Fruit fly (Drosophila melanogaster) Kc167 (cell line): ENCODE results near the gene CG12071.

Experiments
- Myc ChIP-seq: fragments of >200 bp; optimal IDR thresholded peaks from 2 replicates; lab custom pipeline; 2017; ENCODE audit warnings: missing external identifiers
- Sin3A ChIP-seq: fragments of >200 bp; optimal IDR thresholded peaks from 2 replicates; lab custom pipeline; 2018; ENCODE audit warnings: missing external identifiers
- h ChIP-seq: fragments of >200 bp; optimal IDR thresholded peaks from 3 replicates; lab custom pipeline; 2018; ENCODE audit warnings: missing external identifiers
- insv ChIP-seq: fragments of >200 bp; optimal IDR thresholded peaks from 3 replicates; lab custom pipeline; 2018; ENCODE audit warnings: missing external identifiers
- psq ChIP-seq: fragments of >200 bp; optimal IDR thresholded peaks from 2 replicates; lab custom pipeline; 2017; ENCODE audit warnings: missing external identifiers
- ttk ChIP-seq: sonication (Bioruptor generic); optimal IDR thresholded peaks from 2 replicates; lab custom pipeline; 2017; ENCODE audit warnings: missing external identifiers

CG12071 gene

DNA sequence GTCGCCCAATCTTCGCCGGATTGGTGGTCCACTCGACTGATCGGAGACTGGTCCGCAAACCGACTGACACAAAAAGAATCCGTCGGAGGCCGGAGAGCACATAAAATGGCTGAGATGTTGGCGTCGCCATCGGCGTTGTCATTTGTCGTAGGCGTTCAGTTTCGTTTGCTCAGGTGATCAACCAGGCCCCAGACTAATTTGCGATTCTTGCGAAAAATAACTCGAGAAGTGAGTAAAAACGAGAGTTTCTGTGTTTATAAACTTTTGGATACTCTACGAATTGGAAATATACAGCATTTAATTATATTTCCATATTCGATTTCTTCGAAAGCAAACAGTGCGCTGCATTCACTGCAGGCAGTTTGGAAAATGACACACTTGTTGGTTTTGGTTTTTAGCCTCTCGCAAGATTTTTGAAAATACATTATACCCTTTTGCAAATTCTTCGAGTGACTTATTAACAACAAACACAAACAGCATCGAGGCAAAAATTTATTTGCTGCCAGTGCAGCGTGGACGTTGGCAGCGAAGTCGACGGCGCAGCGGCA lies 4.6 kb downstream of the CG12071 start, which contains the start of gene CG15546:
Gene CG15546 (minus strand): TSS at position 51 of the 548 bp plus-strand sequence.
- TF ChIP-seq ttk (lab: Kevin White, UChicago) (no peak), Myc (lab: Kevin White, UChicago) (no peak), insv (no peak)

DNA sequence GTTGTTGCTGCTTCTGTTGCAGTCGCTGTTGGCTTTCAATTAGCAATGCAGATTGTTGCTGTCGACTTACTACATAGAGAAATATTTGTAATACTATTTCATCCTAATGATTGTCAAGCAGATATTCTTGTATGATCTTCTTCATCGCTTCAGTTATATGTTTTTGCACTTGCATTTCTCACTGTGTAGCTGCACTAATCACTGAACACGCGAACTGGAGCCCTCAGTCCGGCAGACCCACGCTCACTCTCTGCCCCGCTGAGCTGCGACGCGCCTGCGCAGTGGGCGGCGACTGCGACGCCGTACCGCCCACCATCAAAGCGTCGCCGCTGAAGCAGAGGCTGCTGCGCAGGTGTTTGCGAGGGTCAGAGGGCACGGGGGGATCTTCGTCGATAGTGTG lies 6.1 kb downstream of the CG12071 start:
- no peak for TF ChIP-seq ttk (lab: Kevin White, UChicago)
- no peak for TF ChIP-seq psq (lab: Kevin White, UChicago)
- TF ChIP-seq Myc (lab: Kevin White, UChicago) = no peak
- no peak for TF ChIP-seq h (lab: Kevin White, UChicago)
- TF ChIP-seq insv = no peak
- TF ChIP-seq Sin3A (lab: Kevin White, UChicago) = no peak

DNA sequence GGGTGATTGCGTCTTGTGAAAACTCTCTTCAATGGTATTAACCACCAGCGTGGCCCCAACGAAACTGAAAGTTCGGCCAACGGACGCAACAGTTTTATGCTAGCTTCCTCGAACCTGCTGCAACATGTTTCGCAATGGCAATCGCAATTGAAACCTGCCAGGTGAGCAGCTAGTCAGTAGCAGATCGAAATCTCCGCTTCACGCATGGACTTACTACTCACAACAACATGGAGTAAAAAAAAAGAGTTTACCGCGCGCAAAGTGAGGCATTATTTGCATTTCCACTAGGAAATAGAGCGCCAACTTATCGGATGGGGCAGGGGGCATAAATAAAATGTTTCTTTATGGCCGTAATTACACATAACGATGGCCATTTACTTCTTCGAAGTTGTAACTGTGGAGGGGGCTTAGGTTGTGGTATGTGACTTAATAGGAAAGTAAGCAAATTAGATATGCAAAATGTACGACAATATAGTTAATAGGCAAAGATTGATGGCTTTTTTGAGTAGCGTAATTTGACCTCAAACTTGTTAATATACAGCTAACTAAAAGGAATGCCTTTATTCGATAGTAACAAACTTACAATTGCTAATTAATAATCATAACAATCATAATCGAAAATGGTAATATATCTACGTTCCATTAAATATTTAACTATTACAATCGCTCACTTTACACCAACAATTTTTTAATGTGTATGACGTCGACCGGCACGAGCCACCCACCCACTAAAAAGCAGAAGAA lies 8.4 kb downstream of the CG12071 start, which contains the start of gene CG15545:
Gene CG15545 (minus strand): TSS at position 51 of the 744 bp plus-strand sequence.
- no peak for TF ChIP-seq h (lab: Kevin White, UChicago)
- TF ChIP-seq Sin3A (lab: Kevin White, UChicago) = no peak
- TF ChIP-seq Myc (lab: Kevin White, UChicago) = no peak
- no peak for TF ChIP-seq insv
- no peak for TF ChIP-seq ttk (lab: Kevin White, UChicago)
- no peak for TF ChIP-seq psq (lab: Kevin White, UChicago)

DNA sequence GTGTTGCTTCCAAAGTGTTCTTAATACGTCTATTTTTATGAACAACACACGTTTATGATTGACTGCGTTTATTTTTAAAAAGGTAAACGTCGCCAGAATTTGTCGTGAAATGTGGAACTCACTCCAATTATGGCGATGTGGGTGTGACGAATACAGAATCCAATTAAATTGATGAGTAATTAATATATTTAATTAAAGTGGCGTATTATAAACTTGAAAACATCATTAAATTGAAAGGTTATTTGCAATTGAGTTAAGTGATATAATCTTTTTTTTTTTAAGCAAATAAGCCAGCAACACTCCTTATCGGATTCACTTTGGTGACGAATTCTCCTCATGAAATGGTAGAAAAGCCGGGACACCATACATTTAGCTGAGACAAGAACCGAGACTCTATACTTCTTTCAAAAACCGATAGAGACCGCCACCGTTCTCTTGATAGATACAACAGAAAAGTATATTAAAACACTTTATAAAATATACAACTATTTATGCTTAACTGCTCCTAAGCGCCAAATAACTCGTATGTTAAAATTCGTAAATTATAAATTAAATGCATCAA lies 10.4 kb downstream of the CG12071 start:
- TF ChIP-seq Sin3A (lab: Kevin White, UChicago) = no peak
- no peak for TF ChIP-seq ttk (lab: Kevin White, UChicago)
- no peak for TF ChIP-seq h (lab: Kevin White, UChicago)
- no peak for TF ChIP-seq psq (lab: Kevin White, UChicago)
- TF ChIP-seq insv = no peak
- TF ChIP-seq Myc (lab: Kevin White, UChicago) = no peak

DNA sequence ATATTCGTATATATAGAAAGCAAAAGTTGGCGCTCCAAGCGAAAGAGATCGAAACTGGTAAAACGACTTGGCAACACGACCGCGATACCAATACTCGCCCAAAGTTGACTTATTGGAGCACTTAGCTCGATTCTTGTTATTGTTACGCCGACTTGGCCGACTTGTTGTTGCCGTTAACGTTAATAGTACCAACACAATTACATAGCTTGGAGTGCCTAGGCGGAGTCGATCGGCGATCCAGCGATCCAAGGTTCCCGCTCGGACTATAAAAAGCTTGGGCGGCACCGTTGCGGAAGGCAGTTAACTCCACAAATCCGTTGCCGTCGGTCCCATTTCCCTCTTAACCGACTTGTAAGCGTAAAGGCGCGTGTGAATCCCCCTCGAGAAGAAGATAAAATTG lies 13.6 kb downstream of the CG12071 start, which contains the start of gene Cpr100A:
Gene Cpr100A (plus strand): TSS at position 290 of the 400 bp plus-strand sequence.
- TF ChIP-seq ttk (lab: Kevin White, UChicago) (no peak), Sin3A (lab: Kevin White, UChicago) (no peak), psq (lab: Kevin White, UChicago) (no peak), insv (no peak), h (lab: Kevin White, UChicago) (no peak), Myc (lab: Kevin White, UChicago) (no peak)

DNA sequence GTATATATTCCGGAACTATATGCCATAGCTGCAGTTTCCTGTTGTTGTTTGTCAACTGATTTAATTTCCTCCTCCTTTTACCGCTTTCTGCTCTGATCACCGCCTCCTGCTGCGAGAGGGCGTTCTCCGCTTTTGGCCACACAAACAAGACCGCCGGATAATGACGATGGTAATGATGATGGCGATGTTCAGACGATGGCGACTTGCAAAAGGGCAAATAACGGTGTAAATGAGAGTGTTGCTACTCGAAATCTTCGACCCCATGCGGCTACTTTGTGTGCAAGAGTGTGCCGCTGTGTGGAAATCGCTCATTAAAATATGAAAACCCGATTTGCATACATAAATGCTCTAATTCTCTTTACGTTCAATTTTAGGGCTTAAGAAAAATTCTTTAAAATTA lies 14.9 kb downstream of the CG12071 start:
- no peak for TF ChIP-seq h (lab: Kevin White, UChicago)
- no peak for TF ChIP-seq ttk (lab: Kevin White, UChicago)
- TF ChIP-seq insv = no peak
- no peak for TF ChIP-seq Sin3A (lab: Kevin White, UChicago)
- TF ChIP-seq Myc (lab: Kevin White, UChicago) = no peak
- TF ChIP-seq psq (lab: Kevin White, UChicago) = no peak

DNA sequence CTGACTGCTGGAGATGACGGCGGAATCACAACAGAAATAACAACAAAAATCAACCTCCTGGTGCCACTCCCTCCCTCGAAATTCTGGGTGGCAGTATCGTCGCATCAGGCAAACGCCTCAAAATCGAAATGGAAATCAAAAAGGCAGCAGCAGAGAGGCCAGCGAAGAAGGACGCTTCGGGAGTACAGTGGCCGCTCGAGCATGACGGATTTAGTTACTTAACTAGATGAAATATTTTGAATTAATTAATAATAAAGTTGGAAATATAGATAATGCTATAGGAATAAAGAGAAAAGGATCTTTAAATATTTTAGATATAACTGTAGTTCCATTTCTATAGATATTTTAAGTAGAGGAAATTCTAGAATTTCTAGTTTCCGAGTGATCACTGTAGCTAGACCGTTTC lies 15.5 kb downstream of the CG12071 start:
- no peak for TF ChIP-seq Sin3A (lab: Kevin White, UChicago)
- no peak for TF ChIP-seq insv

DNA sequence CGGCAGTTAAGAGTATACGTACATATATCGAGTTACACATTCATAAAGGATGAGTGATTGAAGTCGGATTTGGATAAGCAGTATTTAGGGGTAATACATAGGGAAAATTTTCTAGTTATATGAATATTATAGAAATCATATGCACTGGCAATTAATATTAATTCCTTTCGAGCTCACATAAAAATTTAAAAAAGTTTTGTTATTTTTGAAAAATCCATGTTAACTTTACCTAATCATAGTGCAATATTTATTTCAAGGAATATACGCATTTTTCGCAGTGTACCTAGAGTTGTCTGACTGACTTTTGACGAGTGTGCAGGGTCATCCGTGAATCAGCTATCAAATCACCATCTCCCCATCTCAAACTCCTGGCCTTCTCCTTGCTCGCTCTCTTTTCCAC lies 16.4 kb downstream of the CG12071 start:
- TF ChIP-seq Myc (lab: Kevin White, UChicago) = no peak

DNA sequence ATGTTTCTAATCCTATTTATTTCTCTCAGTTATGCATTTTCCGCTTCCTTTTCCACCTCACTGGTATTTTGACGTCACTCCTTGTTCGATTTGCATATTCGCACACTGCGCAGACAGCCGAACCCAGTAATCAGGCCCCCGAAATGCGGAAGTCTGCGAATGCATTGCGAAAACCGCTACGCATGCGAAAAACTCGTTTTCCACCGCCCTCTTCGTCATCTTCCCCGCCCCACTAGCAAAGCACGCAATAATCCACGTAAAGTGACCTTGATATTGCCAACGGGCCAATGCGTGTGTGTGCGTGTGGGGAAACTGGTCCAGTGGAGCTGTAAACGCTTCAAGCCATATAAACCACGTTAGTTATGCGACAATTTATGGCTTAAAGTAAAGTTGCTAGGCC lies 16.9 kb downstream of the CG12071 start:
- TF ChIP-seq Sin3A (lab: Kevin White, UChicago) (no peak), psq (lab: Kevin White, UChicago) (no peak), Myc (lab: Kevin White, UChicago) (no peak), ttk (lab: Kevin White, UChicago) (no peak), h (lab: Kevin White, UChicago) (no peak), insv (no peak)

DNA sequence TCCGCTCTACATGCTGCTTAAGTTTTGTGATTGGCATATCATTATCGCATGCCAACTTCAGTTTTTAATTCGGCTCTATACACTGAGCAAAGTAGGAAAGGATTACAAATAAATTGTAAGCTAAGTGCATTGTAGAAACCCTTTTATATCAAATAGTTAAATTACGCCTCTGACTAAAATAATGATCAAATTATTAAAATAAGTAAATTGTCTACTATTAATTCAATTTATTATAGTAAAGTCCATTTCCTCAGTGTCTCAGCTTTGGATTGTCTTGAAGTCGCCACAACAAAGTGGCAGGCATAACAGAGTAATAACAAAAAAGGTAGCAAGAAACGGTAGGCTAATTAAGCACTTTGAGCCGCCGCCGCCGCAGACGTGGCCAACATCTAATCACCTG lies 18.4 kb downstream of the CG12071 start:
- TF ChIP-seq h (lab: Kevin White, UChicago) = no peak
- TF ChIP-seq Myc (lab: Kevin White, UChicago) = no peak
- TF ChIP-seq insv = no peak
- no peak for TF ChIP-seq ttk (lab: Kevin White, UChicago)
- TF ChIP-seq psq (lab: Kevin White, UChicago) = no peak

DNA sequence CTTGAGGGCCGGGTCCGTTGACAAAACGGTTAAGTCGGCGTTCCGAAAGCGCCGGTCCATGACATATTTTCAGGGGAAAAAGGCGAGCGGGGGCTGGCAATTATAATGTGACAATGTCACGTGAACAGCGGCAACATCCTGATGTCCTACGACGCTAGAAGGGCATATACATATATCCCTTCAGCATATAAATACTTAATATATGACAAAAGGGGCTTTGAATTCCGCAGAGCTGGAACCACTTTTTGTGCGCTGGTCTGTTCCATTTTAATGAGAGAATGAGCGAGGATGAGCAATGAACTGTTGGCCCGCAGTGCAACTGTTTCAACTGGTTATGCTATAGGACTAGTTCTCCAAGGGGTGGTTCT lies 20.3 kb downstream of the CG12071 start:
- TF ChIP-seq insv (no peak), h (lab: Kevin White, UChicago) (no peak), psq (lab: Kevin White, UChicago) (no peak), ttk (lab: Kevin White, UChicago) (no peak), Myc (lab: Kevin White, UChicago) (no peak), Sin3A (lab: Kevin White, UChicago) (no peak)

DNA sequence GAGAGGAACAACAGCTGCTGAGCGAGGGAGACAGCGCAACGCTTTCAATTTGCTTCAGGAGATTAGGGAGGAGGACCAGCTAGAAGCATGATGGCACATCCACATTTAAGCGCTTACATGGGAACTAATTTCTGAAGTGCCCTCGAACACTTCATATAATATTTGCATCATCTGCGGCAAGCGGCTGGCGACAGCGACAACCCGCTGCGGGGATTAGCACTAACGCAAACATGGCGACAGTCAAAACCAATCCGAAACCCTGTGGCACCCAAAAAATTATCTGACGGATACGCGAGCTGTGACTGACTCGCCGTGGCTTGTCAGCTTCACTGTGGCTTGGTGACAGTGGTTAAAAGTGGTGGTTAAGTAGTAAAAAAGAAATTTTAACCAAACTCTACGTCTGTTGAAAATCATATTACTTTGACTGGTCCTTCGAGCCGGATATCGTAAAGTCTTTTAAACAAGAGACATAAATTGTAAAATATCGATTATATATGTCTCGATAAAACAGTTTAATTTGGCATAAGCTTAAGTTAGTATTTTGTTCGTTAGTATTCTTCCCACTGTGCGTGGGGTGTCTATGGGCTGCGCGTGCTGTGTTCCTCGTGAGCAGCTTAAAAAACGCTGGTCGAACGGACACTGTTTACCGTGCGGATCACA lies 20.8 kb downstream of the CG12071 start:
- no peak for TF ChIP-seq Sin3A (lab: Kevin White, UChicago)
- no peak for TF ChIP-seq Myc (lab: Kevin White, UChicago)
- TF ChIP-seq psq (lab: Kevin White, UChicago) = no peak
- TF ChIP-seq ttk (lab: Kevin White, UChicago) = no peak
- TF ChIP-seq h (lab: Kevin White, UChicago) = no peak
- TF ChIP-seq insv = no peak
